Worm (Caenorhabditis elegans): ENCODE data around the gene bud-13.

Gene bud-13

ce11 chrIII:8937571-8937970 is 30.0 kb downstream of the bud-13 start (continued):
- TF ChIP-seq zip-11 (GFP tag; IDR thresholded peaks at IDR 0.05) (no peak), egl-27 (tag; optimal IDR thresholded peaks at IDR 0.05) (no peak), attf-4 (tag; optimal IDR thresholded peaks at IDR 0.05) (no peak), gei-8 (GFP tag; optimal IDR thresholded peaks at IDR 0.05) (peak; percentile 62), lim-7 (GFP tag; IDR thresholded peaks at IDR 0.05) (peak; percentile 94), arid-1 (GFP tag; conservative IDR thresholded peaks at IDR 0.05) (peak; percentile 87), ceh-62 (tag; optimal IDR thresholded peaks at IDR 0.05) (no peak), aha-1 (tag) (peak; percentile 88), tag-97 (GFP tag; IDR thresholded peaks at IDR 0.05) (no peak), T20F7.1 (GFP tag; optimal IDR thresholded peaks at IDR 0.05) (peak; percentile 77), hlh-11 (tag; optimal IDR thresholded peaks at IDR 0.05) (peak; percentile 81), F49E8.2 (tag; optimal IDR thresholded peaks at IDR 0.05; ENCODE audit: borderline replicate concordance) (peak; percentile 73), unc-39 (tag; optimal IDR thresholded peaks at IDR 0.05) (no peak), lin-38 (GFP tag; IDR thresholded peaks at IDR 0.05) (no peak; the same call in 1 of the 2 replicates), set-16 (GFP tag; IDR thresholded peaks at IDR 0.05) (no peak), ceh-32 (tag; optimal IDR thresholded peaks at IDR 0.05; ENCODE audit: poor library complexity) (peak; percentile 5), Y75B8A.6 (GFP tag; IDR thresholded peaks at IDR 0.05) (peak; percentile 88; the same call in 1 of the 2 replicates), rbr-2 (tag; optimal IDR thresholded peaks at IDR 0.05) (peak; percentile 88), hif-1 (tag; optimal IDR thresholded peaks at IDR 0.05) (peak; percentile 25 to 67), nhr-11 (tag; optimal IDR thresholded peaks at IDR 0.05) (peak; percentile 10), nhr-28 (tag; optimal IDR thresholded peaks at IDR 0.05) (peak; percentile 47), spr-3 (GFP tag; optimal IDR thresholded peaks at IDR 0.05) (peak; percentile 30), Y105C5A.15 (GFP tag; IDR thresholded peaks at IDR 0.05) (peak; percentile 21; the same call in 1 of the 2 replicates), ces-1 (GFP tag; optimal IDR thresholded peaks at IDR 0.05) (no peak), lin-29 (GFP tag; IDR thresholded peaks at IDR 0.05) (0 out of 2 replicates have a peak, but pooled peaks have one; percentile 55), nhr-42 (GFP tag; IDR thresholded peaks at IDR 0.05) (peak; percentile 62; the same call in 1 of the 2 replicates), mes-2 (tag; optimal IDR thresholded peaks at IDR 0.05; ENCODE audit: poor library complexity, severe bottlenecking) (peak; percentile 90), daf-12 (tag; optimal IDR thresholded peaks at IDR 0.05) (no peak), lsy-2 (tag; optimal IDR thresholded peaks at IDR 0.05) (peak in 1 of 2 experiments; percentile 74), ZK337.2 (GFP tag; IDR thresholded peaks at IDR 0.05) (peak; percentile 78), snpc-4 (tag; optimal IDR thresholded peaks at IDR 0.05) (no peak), ZK546.5 (tag; optimal IDR thresholded peaks at IDR 0.05) (no peak), aly-2 (tag; optimal IDR thresholded peaks at IDR 0.05) (no peak), ceh-28 (tag; optimal IDR thresholded peaks at IDR 0.05) (no peak), duxl-1 (tag; optimal IDR thresholded peaks at IDR 0.05; ENCODE audit: poor library complexity) (peak; percentile 72), dmd-6 (GFP tag; IDR thresholded peaks at IDR 0.05) (peak; percentile 80), nhr-10 (tag; optimal IDR thresholded peaks at IDR 0.05) (no peak), nhr-41 (GFP tag; IDR thresholded peaks at IDR 0.05) (peak; percentile 91), mxl-3 (GFP tag; optimal IDR thresholded peaks at IDR 0.05) (peak; percentile 75)

- no peak for TF ChIP-seq zip-2 (tag; optimal IDR thresholded peaks at IDR 0.05)
- TF ChIP-seq daf-8 (GFP tag; IDR thresholded peaks at IDR 0.05) = no peak
- TF ChIP-seq unc-39 (tag; optimal IDR thresholded peaks at IDR 0.05) = no peak
- no peak for TF ChIP-seq fkh-10 (GFP tag; optimal IDR thresholded peaks at IDR 0.05)
- TF ChIP-seq F49E8.2 (tag; optimal IDR thresholded peaks at IDR 0.05; ENCODE audit: borderline replicate concordance) = no peak
- no peak for TF ChIP-seq lsy-2 (tag; optimal IDR thresholded peaks at IDR 0.05)
- no peak for TF ChIP-seq ztf-11 (tag; optimal IDR thresholded peaks at IDR 0.05)
- no peak for TF ChIP-seq attf-4 (tag; optimal IDR thresholded peaks at IDR 0.05)
- no peak for TF ChIP-seq ztf-7 (tag; optimal IDR thresholded peaks at IDR 0.05)
These were observed 33.1 kb downstream of the bud-13 start for ce11 chrIII:8934378-8934777.

Measured in whole organism, L4 larva.